Worm (Caenorhabditis elegans): ENCODE measurements around the gene C03G6.17.

The C03G6.17 gene

DNA sequence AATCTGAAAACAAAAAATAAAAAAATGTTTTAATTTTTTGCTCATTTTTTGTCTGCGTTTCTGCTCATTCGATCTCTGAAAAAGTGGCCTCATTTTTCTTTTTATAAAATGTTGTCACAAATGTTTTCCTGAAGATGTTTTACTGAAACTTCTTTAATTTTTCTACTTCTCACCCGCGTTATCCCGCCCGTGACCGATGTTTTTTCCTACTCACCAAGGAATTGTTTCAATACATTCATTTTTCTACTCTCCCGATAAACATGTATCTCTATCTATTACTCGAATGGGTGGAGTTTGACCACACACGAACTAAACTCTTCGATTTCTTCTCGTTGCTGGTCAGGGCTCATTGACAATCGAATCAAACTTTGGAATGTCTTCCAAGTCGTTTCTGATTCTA lies 50.0 kb downstream of the C03G6.17 start, which contains the start of gene F10G2.2:
TSS of gene F10G2.2 (plus strand) at position 301 of the 400 bp plus-strand sequence.
- TF ChIP-seq ceh-16 (tag; optimal IDR thresholded peaks at IDR 0.05), result no peak
- no peak for TF ChIP-seq mbf-1 (tag; optimal IDR thresholded peaks at IDR 0.05)

Data from whole organism, L2 larva.